Worm (Caenorhabditis elegans): ENCODE results near the gene Y57G7A.5.

DNA sequence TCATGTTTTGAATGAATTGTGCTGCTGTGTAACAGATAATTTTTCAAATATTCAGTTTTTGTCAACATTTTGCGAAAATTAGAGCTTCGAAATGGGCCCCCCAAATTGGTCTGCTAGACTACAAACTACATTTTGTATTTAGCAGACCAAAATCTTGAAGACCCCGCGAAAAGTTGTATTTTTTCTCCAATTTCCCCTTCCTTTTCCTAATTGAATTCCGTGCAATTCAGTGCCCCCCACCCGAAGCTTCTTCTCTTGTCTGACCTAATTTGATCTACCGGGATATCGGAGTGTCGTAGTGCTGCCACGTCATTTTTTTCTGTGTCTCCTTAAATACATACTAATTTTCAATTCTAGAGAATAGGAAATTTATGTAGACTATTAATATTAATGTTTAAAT lies 48.7 kb upstream of the Y57G7A.5 start:
- TF ChIP-seq nhr-11 (tag; optimal IDR thresholded peaks at IDR 0.05) (no peak), mdl-1 (tag; optimal IDR thresholded peaks at IDR 0.05) (no peak), snpc-4 (tag; optimal IDR thresholded peaks at IDR 0.05) (no peak), nhr-25 (tag; optimal IDR thresholded peaks at IDR 0.05) (no peak), egl-27 (tag; optimal IDR thresholded peaks at IDR 0.05) (no peak), ama-1 (optimal IDR thresholded peaks at IDR 0.05) (no peak), mab-5 (tag; optimal IDR thresholded peaks at IDR 0.05) (no peak), elt-3 (tag; optimal IDR thresholded peaks at IDR 0.05) (no peak), zag-1 (tag; optimal IDR thresholded peaks at IDR 0.05) (no peak), aly-2 (tag; optimal IDR thresholded peaks at IDR 0.05) (no peak), ztf-4 (tag; optimal IDR thresholded peaks at IDR 0.05) (no peak), unc-62 (GFP tag; optimal IDR thresholded peaks at IDR 0.05) (no peak), unc-39 (tag; optimal IDR thresholded peaks at IDR 0.05) (no peak), fos-1 (tag; optimal IDR thresholded peaks at IDR 0.05) (no peak)
